Fruit fly (Drosophila melanogaster): ENCODE data around the gene beta-PheRS.

The beta-PheRS gene

DNA sequence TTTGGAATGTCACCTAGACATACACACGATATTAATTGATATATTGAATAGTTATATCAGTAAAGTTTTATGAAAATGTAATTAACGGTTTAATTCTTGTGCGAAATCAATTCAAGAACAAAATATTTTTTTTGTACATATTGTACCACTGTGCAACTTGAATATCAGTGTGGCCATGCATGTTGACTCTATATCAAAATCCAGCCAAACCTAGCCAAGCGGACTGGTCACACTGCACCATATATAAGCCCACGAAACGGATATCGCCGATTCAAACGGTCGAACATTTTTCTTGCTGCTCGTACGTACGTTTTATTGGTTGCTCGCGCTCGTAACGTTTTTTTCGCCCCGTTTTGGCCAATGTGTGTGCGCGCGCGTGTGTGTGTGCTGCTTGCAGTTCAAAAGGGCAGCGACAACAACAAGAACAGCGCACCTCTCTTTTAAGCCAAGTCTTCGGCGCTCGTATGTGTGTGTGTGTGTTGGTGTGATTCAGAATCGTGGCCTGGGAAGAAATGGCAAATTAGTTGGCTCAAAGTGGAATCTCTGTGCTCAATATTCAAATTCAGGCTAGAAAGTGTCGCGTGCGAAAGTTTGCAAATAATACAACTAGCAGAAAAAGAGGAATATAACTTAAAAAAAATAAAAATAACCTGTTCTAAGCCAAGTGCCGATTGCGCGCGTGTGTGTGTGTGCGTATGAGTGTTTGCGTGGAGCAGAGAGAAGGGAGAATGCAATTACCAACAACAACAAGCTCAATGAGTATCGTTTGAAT lies 42.5 kb upstream of the beta-PheRS start, which contains the start of gene crb (continued):
- peak; percentile 49 for TF ChIP-seq Xbp1 (GFP tag; optimal IDR thresholded peaks at IDR 0.05)
- TF ChIP-seq inv (GFP tag; IDR thresholded peaks at IDR 0.05; ENCODE audit: partially characterized antibody): peak; percentile 40; the same call in 1 of the 2 replicates
- peak; percentile 50 for TF ChIP-seq Hsf (GFP tag; optimal IDR thresholded peaks at IDR 0.05)
- TF ChIP-seq GATAe (GFP tag; conservative IDR thresholded peaks at IDR 0.05): no peak
- TF ChIP-seq Usf (GFP tag; optimal IDR thresholded peaks at IDR 0.05): no peak
- no peak for TF ChIP-seq emc (GFP tag; optimal IDR thresholded peaks at IDR 0.05)
- TF ChIP-seq gce (GFP tag; IDR thresholded peaks at IDR 0.05): peak; percentile 70; the same call in 1 of the 3 replicates
- peak; percentile 36 for TF ChIP-seq CG17568 (GFP tag; optimal IDR thresholded peaks at IDR 0.05)
- no peak for TF ChIP-seq toy (GFP tag; IDR thresholded peaks at IDR 0.05)
- 0 out of 2 replicates have a peak, but pooled peaks have one; percentile 32 for TF ChIP-seq CG5953 (GFP tag; IDR thresholded peaks at IDR 0.05)
- peak; percentile 84 for TF ChIP-seq ci (GFP tag; IDR thresholded peaks at IDR 0.05)
- TF ChIP-seq sug (tag; optimal IDR thresholded peaks at IDR 0.05): peak; percentile 62
- TF ChIP-seq Ets65A (GFP tag): peak; percentile 63
- TF ChIP-seq nerfin-1 (tag; optimal IDR thresholded peaks at IDR 0.05): peak; percentile 46
- TF ChIP-seq Stat92E (GFP tag; optimal IDR thresholded peaks at IDR 0.05): peak in 1 of 3 experiments; percentile 56
- TF ChIP-seq CG2889 (GFP tag; IDR thresholded peaks at IDR 0.05): no peak
- TF ChIP-seq Fer2 (tag; optimal IDR thresholded peaks at IDR 0.05): no peak
- TF ChIP-seq tll (GFP tag; optimal IDR thresholded peaks at IDR 0.05): no peak
- TF ChIP-seq CG10654 (GFP tag; optimal IDR thresholded peaks at IDR 0.05): peak; percentile 0
- no peak for TF ChIP-seq CG43689 (GFP tag; IDR thresholded peaks at IDR 0.05)
- peak; percentile 94 for TF ChIP-seq CG4282 (GFP tag; optimal IDR thresholded peaks at IDR 0.05)
- TF ChIP-seq BEAF-32 (GFP tag; optimal IDR thresholded peaks at IDR 0.05): peak; percentile 42
- no peak for TF ChIP-seq D19B (GFP tag; optimal IDR thresholded peaks at IDR 0.05)
- no peak for TF ChIP-seq luna (GFP tag; optimal IDR thresholded peaks at IDR 0.05)
- TF ChIP-seq CG3065 (GFP tag; optimal IDR thresholded peaks at IDR 0.05): no peak
- TF ChIP-seq Xrp1 (GFP tag; IDR thresholded peaks at IDR 0.05): peak; percentile 61
- peak; percentile 38 for TF ChIP-seq Dip3 (GFP tag; optimal IDR thresholded peaks at IDR 0.05)
- peak; percentile 53; the same call in 2 of the 3 replicates for TF ChIP-seq zen2 (GFP tag; IDR thresholded peaks at IDR 0.05; ENCODE audit: partially characterized antibody)
- TF ChIP-seq tx (GFP tag; optimal IDR thresholded peaks at IDR 0.05): no peak
- TF ChIP-seq CG4617 (GFP tag; optimal IDR thresholded peaks at IDR 0.05; ENCODE audit: borderline replicate concordance): peak; percentile 15
- no peak for TF ChIP-seq CG6254 (GFP tag; optimal IDR thresholded peaks at IDR 0.05)
- peak; percentile 83 for TF ChIP-seq HmgZ (tag; optimal IDR thresholded peaks at IDR 0.05)
- TF ChIP-seq CG4730 (GFP tag; IDR thresholded peaks at IDR 0.05): no peak
- TF ChIP-seq CG11247 (GFP tag; IDR thresholded peaks at IDR 0.05): peak; percentile 39; the same call in 1 of the 2 replicates
- TF ChIP-seq CG30403 (GFP tag; optimal IDR thresholded peaks at IDR 0.05): peak; percentile 54
- TF ChIP-seq odd (GFP tag; optimal IDR thresholded peaks at IDR 0.05): peak; percentile 43
- TF ChIP-seq unc-4 (GFP tag; IDR thresholded peaks at IDR 0.05; ENCODE audit: partially characterized antibody): no peak
- TF ChIP-seq rib (GFP tag; IDR thresholded peaks at IDR 0.05): peak; percentile 80
- TF ChIP-seq Rx (GFP tag; IDR thresholded peaks at IDR 0.05): no peak
- TF ChIP-seq CG15696 (tag; optimal IDR thresholded peaks at IDR 0.05): peak; percentile 4
- no peak for TF ChIP-seq pan (optimal IDR thresholded peaks at IDR 0.05)
- peak in 1 of 2 experiments; percentile 44 for TF ChIP-seq pan (GFP tag; optimal IDR thresholded peaks at IDR 0.05 in 1 of 2, IDR thresholded peaks at IDR 0.05 in 1 of 2)
- TF ChIP-seq CG31224 (GFP tag; IDR thresholded peaks at IDR 0.05): no peak
- TF ChIP-seq grn (GFP tag; optimal IDR thresholded peaks at IDR 0.05): peak; percentile 52
- no peak for TF ChIP-seq CG8765 (GFP tag; IDR thresholded peaks at IDR 0.05)
- no peak; the same call in 1 of the 2 replicates for TF ChIP-seq CG1024 (GFP tag; IDR thresholded peaks at IDR 0.05)
- TF ChIP-seq crc (GFP tag; optimal IDR thresholded peaks at IDR 0.05): no peak
- TF ChIP-seq stwl (tag; optimal IDR thresholded peaks at IDR 0.05): peak; percentile 74
- peak; percentile 69 for TF ChIP-seq Deaf1 (tag; optimal IDR thresholded peaks at IDR 0.05)

Data from whole organism, embryonic.